Fruit fly (Drosophila melanogaster) whole organism, adult: ENCODE results near the gene GckIII.

ENCODE experiments used
- CG11617 ChIP-seq: fragments of 200-800 bp; sonication (Bioruptor generic); optimal IDR thresholded peaks from 2 replicates; lab custom pipeline; 2017; ENCODE audit warnings: mild to moderate bottlenecking, missing biosample characterization, missing genetic modification reagents, missing genetic modification characterization
- CG12768 ChIP-seq: fragments of 200-800 bp; sonication (Bioruptor generic); optimal IDR thresholded peaks from 2 replicates; lab custom pipeline; 2017; ENCODE audit warnings: missing biosample characterization, missing genetic modification characterization, mild to moderate bottlenecking, moderate library complexity, missing genetic modification reagents
- CG1620 ChIP-seq: fragments of 200-800 bp; sonication (Bioruptor generic); optimal IDR thresholded peaks from 2 replicates; lab custom pipeline; 2016; ENCODE audit warnings: missing biosample characterization, missing genetic modification characterization
- CG5204 ChIP-seq: fragments of 200-800 bp; sonication (Bioruptor generic); optimal IDR thresholded peaks from 2 replicates; lab custom pipeline; 2016; ENCODE audit warnings: missing biosample characterization, missing genetic modification characterization
- CG7101 ChIP-seq: fragments of 200-800 bp; sonication (Bioruptor generic); optimal IDR thresholded peaks from 2 replicates; lab custom pipeline; 2018; ENCODE audit warnings: missing biosample characterization, mild to moderate bottlenecking, missing genetic modification characterization, moderate library complexity
- Crg-1 ChIP-seq: fragments of 200-800 bp; sonication (Bioruptor generic); optimal IDR thresholded peaks from 2 replicates; lab custom pipeline; 2016; ENCODE audit warnings: missing biosample characterization, missing genetic modification characterization
- Mnt ChIP-seq: fragments of 200-800 bp; sonication (Bioruptor generic); optimal IDR thresholded peaks from 2 replicates; lab custom pipeline; 2016; ENCODE audit warnings: missing biosample characterization, mild to moderate bottlenecking, missing genetic modification characterization
- cic ChIP-seq: fragments of 200-800 bp; sonication (Bioruptor generic); optimal IDR thresholded peaks from 2 replicates; lab custom pipeline; 2017; ENCODE audit warnings: missing biosample characterization, mild to moderate bottlenecking, missing genetic modification characterization, moderate library complexity
- kay ChIP-seq: fragments of 200-800 bp; sonication (Bioruptor generic); peaks from one replicate; lab custom pipeline; 2016; ENCODE audit warnings: missing biosample characterization, missing genetic modification characterization, borderline replicate concordance
- pad ChIP-seq: fragments of 200-800 bp; sonication (Bioruptor generic); optimal IDR thresholded peaks from 3 replicates; lab custom pipeline; 2017; ENCODE audit warnings: missing biosample characterization, missing genetic modification characterization, mild to moderate bottlenecking, moderate library complexity, missing genetic modification reagents
- tj ChIP-seq: fragments of 200-800 bp; sonication (Bioruptor generic); optimal IDR thresholded peaks from 3 replicates; lab custom pipeline; 2017; ENCODE audit warnings: missing biosample characterization, mild to moderate bottlenecking, missing genetic modification characterization, moderate library complexity

DNA sequence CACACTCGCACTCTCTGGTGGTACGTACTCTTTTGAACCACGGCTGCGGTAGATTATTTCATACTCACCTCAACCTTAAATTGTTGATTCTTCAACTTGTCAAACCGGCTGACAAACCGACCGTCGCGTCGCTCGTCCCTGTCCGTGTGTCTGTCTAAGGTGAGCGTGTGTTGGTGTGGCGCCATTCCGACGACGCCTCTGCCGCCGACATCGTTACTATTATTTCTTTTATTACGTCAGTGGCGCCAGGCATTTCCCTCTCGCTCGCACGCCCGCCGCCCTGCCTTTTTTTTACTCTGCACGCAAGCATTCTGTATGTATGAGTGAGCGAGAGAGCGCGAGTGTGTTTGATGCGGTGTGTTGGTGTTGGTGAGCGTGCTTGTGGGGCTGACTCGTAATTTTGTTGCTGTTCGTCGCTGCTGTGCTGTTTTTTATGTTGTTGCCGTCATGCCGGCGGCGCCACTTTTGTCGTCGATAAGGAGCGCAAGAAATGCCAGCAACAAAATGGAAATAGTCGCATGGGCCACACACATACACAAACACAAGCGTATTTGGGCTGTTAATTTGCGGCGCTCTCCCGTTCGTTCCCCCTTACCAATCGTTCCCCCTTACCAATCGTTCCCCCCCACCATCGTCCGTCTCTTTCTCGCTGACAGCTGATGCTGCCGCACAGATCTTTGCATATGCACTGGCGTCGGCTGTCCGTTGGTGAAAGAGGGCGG, 29.0 kb upstream of the GckIII start:
- peak; percentile 9 for TF ChIP-seq CG7101 (tag; lab: Kevin White, UChicago)
- TF ChIP-seq tj (GFP tag; lab: Kevin White, UChicago) = peak; percentile 92
- peak; percentile 87 for TF ChIP-seq cic (GFP tag; lab: Kevin White, UChicago)
- peak; percentile 88 for TF ChIP-seq kay (GFP tag; lab: Kevin White, UChicago)
- peak; percentile 56 for TF ChIP-seq CG12768
- TF ChIP-seq Crg-1 (GFP tag; lab: Kevin White, UChicago) = no peak
- TF ChIP-seq CG5204 = no peak
- peak; percentile 39 for TF ChIP-seq CG11617
- TF ChIP-seq CG1620 = no peak
- peak; percentile 81 for TF ChIP-seq Mnt (GFP tag; lab: Kevin White, UChicago)
- peak; percentile 42 for TF ChIP-seq pad (GFP tag; lab: Kevin White, UChicago)
